Worm (Caenorhabditis elegans) whole organism, midembryonic: Measurements from ENCODE around the gene ttr-34.

ENCODE experiments used
- T22C8.4 ChIP-seq: fragments of 200-800 bp; sonication (Bioruptor generic); IDR thresholded peaks from 2 replicates; pipeline ENCODE4 v1.3.6; 2022; ENCODE audit warnings: missing genetic modification characterization, missing compliant biosample characterization
- flt-1 ChIP-seq: fragments of 200-800 bp; sonication (Bioruptor generic); IDR thresholded peaks from 2 replicates; pipeline ENCODE4 v1.3.6; 2022; ENCODE audit warnings: missing genetic modification characterization, missing compliant biosample characterization
- med-1 ChIP-seq: sonication (generic microtip); optimal IDR thresholded peaks from 2 replicates; lab custom pipeline; 2017; ENCODE audit warnings: missing genetic modification characterization, mild to moderate bottlenecking, missing compliant biosample characterization, antibody characterized with exemption, missing genetic modification reagents; ENCODE audit not compliant: insufficient read depth
- ref-1 ChIP-seq: fragments of 200-800 bp; sonication (Bioruptor generic); conservative IDR thresholded peaks from 2 replicates; pipeline ENCODE4 v1.3.6; 2022; ENCODE audit warnings: missing genetic modification reagents, missing genetic modification characterization, missing compliant biosample characterization
- ztf-29 ChIP-seq: fragments of 200-800 bp; sonication (Bioruptor generic); IDR thresholded peaks from 2 replicates; pipeline ENCODE4 v1.3.6; 2022; ENCODE audit warnings: missing genetic modification reagents, missing genetic modification characterization, missing compliant biosample characterization

DNA sequence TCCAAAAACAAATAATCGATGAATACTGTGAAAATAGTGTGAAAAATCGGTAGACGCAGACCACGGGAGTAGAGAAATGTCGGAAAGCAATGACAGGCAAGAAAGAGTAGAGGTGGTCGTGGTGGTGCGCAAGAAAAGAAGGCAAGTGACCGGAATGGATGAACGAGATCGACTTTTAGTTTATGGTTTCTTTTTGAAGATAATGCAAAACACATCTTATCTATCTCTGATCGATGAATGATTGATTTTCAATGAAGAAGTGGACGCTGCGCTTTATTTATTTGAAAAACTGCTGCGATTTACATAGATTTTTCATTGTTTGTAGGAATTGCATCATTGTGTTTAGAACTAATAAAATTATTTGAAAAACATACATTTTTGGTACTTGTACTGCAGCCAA, 19.7 kb upstream of the ttr-34 start:
- no peak for TF ChIP-seq ztf-29 (GFP tag; lab: Robert Waterston, UW)
- no peak for TF ChIP-seq ref-1
- TF ChIP-seq flt-1: no peak
- no peak for TF ChIP-seq med-1
- peak; percentile 42; the same call in 1 of the 2 replicates for TF ChIP-seq T22C8.4 (GFP tag; lab: Robert Waterston, UW)
